Fruit fly (Drosophila melanogaster) whole organism, pupa: ENCODE data around the gene CG42792.

Experiments
- CG15710 ChIP-seq: fragments of 200-800 bp; sonication (Bioruptor generic); optimal IDR thresholded peaks from 2 replicates; lab custom pipeline; 2018; ENCODE audit warnings: missing biosample characterization, mild to moderate bottlenecking, missing genetic modification characterization, moderate library complexity
- CG34367 ChIP-seq: fragments of 200-800 bp; sonication (Bioruptor generic); optimal IDR thresholded peaks from 2 replicates; lab custom pipeline; 2018; ENCODE audit warnings: missing biosample characterization, mild to moderate bottlenecking, missing genetic modification characterization
- CG4496 ChIP-seq: fragments of 200-800 bp; sonication (Bioruptor generic); IDR thresholded peaks from 3 replicates; pipeline ENCODE4 v1.3.6; 2022; ENCODE audit warnings: missing biosample characterization, missing genetic modification characterization
- CG8159 ChIP-seq: fragments of 200-800 bp; sonication (Bioruptor generic); optimal IDR thresholded peaks from 3 replicates; lab custom pipeline; 2018; ENCODE audit warnings: missing biosample characterization, mild to moderate bottlenecking, missing genetic modification characterization, moderate library complexity
- CG9948 ChIP-seq: fragments of 200-800 bp; sonication (Bioruptor generic); optimal IDR thresholded peaks from 2 replicates; lab custom pipeline; 2018; ENCODE audit warnings: missing biosample characterization, mild to moderate bottlenecking, missing genetic modification characterization, moderate library complexity
- D1 ChIP-seq: fragments of 200-800 bp; sonication (Bioruptor generic); optimal IDR thresholded peaks from 2 replicates; lab custom pipeline; 2018; ENCODE audit warnings: missing biosample characterization, mild to moderate bottlenecking, missing genetic modification characterization, moderate library complexity
- EcR ChIP-seq: fragments of 200-800 bp; sonication (Bioruptor generic); optimal IDR thresholded peaks from 3 replicates; lab custom pipeline; 2019; ENCODE audit warnings: missing biosample characterization, missing genetic modification characterization, mild to moderate bottlenecking, moderate library complexity, missing genetic modification reagents
- Pif1A ChIP-seq: fragments of 200-800 bp; sonication (Bioruptor generic); optimal IDR thresholded peaks from 3 replicates; lab custom pipeline; 2016; ENCODE audit warnings: missing biosample characterization, missing genetic modification characterization
- fd96Ca ChIP-seq: fragments of 200-800 bp; sonication (Bioruptor generic); IDR thresholded peaks from 3 replicates; pipeline ENCODE4 v1.3.6; 2022; ENCODE audit warnings: missing biosample characterization, missing genetic modification characterization

DNA sequence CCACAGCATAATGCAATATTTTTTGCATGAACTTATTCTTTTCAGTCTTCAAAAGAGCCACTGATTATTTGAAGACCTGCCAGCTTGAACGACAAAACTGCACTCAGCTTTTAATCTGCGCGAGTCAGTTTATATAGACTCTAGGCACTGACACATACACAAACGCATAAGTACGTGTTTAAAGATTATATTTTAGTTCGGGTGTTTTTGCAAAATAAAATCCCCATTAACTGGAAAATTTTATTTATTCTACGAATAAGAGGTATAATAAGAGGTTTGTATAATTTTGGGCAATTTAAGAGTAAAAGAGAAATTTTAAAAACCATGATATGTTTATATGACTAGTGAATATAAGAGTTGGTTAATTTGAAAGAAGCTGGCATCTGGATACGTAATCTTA is 28.4 kb upstream of the CG42792 start, which contains the start of gene Tep1:
- TF ChIP-seq D1 (tag; lab: Kevin White, UChicago) (no peak), CG9948 (tag; lab: Kevin White, UChicago) (no peak), CG34367 (tag; lab: Kevin White, UChicago) (no peak), CG4496 (GFP tag; lab: Robert Waterston, UW) (no peak), CG15710 (tag; lab: Kevin White, UChicago) (no peak), Pif1A (GFP tag; lab: Kevin White, UChicago) (no peak), fd96Ca (GFP tag; lab: Robert Waterston, UW) (no peak), EcR (no peak), CG8159 (tag; lab: Kevin White, UChicago) (no peak)
